Fruit fly (Drosophila melanogaster) whole organism, embryonic: ENCODE data around the gene Cap-H2.

Experiments
- ATbp ChIP-seq: fragments of 200-800 bp; sonication (Bioruptor generic); optimal IDR thresholded peaks from 2 replicates; lab custom pipeline; 2017; ENCODE audit warnings: missing biosample characterization, mild to moderate bottlenecking, missing genetic modification characterization, missing genetic modification reagents
- Aef1 ChIP-seq: fragments of 200-800 bp; sonication (Bioruptor generic); IDR thresholded peaks from 3 replicates; pipeline ENCODE4 v1.3.6; 2022; ENCODE audit warnings: missing biosample characterization, missing genetic modification characterization
- Antp ChIP-seq: fragments of 200-800 bp; sonication (Bioruptor generic); optimal IDR thresholded peaks from 3 replicates; lab custom pipeline; 2016; ENCODE audit warnings: missing biosample characterization, missing genetic modification characterization
- Atf3 ChIP-seq: fragments of 200-800 bp; sonication (Bioruptor generic); optimal IDR thresholded peaks from 3 replicates; lab custom pipeline; 2016; ENCODE audit warnings: missing biosample characterization, missing genetic modification characterization
- Atf6 ChIP-seq: fragments of 200-800 bp; sonication (Bioruptor generic); IDR thresholded peaks from 2 replicates; pipeline ENCODE4 v1.3.6; 2022; ENCODE audit warnings: missing biosample characterization, missing genetic modification characterization
- CG10147 ChIP-seq: fragments of 200-800 bp; sonication (Bioruptor generic); optimal IDR thresholded peaks from 2 replicates; lab custom pipeline; 2019; ENCODE audit warnings: missing biosample characterization, mild to moderate bottlenecking, missing genetic modification characterization, moderate library complexity
- CG10654 ChIP-seq: fragments of 200-800 bp; sonication (Bioruptor generic); optimal IDR thresholded peaks from 2 replicates; lab custom pipeline; 2016; ENCODE audit warnings: missing biosample characterization, missing genetic modification characterization
- CG12391 ChIP-seq: fragments of 200-800 bp; sonication (Bioruptor generic); optimal IDR thresholded peaks from 3 replicates; lab custom pipeline; 2018; ENCODE audit warnings: missing biosample characterization, mild to moderate bottlenecking, missing genetic modification characterization, moderate library complexity
- CG13424 ChIP-seq: fragments of 200-800 bp; sonication (Bioruptor generic); optimal IDR thresholded peaks from 2 replicates; lab custom pipeline; 2019; ENCODE audit warnings: missing biosample characterization, mild to moderate bottlenecking, missing genetic modification characterization, moderate library complexity
- CG14860 ChIP-seq: fragments of 200-800 bp; sonication (Bioruptor generic); IDR thresholded peaks from 3 replicates; pipeline ENCODE4 v1.3.6; 2022; ENCODE audit warnings: missing biosample characterization, missing genetic modification characterization; ENCODE audit not compliant: partially characterized antibody
- CG1602 ChIP-seq: fragments of 200-800 bp; sonication (Bioruptor generic); optimal IDR thresholded peaks from 3 replicates; lab custom pipeline; 2016; ENCODE audit warnings: missing biosample characterization, missing genetic modification characterization
- CG17802 ChIP-seq: fragments of 200-800 bp; sonication (Bioruptor generic); optimal IDR thresholded peaks from 2 replicates; lab custom pipeline; 2018; ENCODE audit warnings: missing biosample characterization, mild to moderate bottlenecking, missing genetic modification characterization, moderate library complexity
- CG17829 ChIP-seq: fragments of 200-800 bp; optimal IDR thresholded peaks from 2 replicates; lab custom pipeline; 2019; ENCODE audit warnings: missing biosample characterization, mild to moderate bottlenecking, missing genetic modification characterization, moderate library complexity
- CG2116 ChIP-seq: fragments of 200-800 bp; sonication (Bioruptor generic); optimal IDR thresholded peaks from 3 replicates; lab custom pipeline; 2018; ENCODE audit warnings: missing biosample characterization, mild to moderate bottlenecking, missing genetic modification characterization
- CG2875 ChIP-seq: fragments of 200-800 bp; sonication (Bioruptor generic); optimal IDR thresholded peaks from 2 replicates; lab custom pipeline; 2017; ENCODE audit warnings: missing biosample characterization, mild to moderate bottlenecking, missing genetic modification characterization, missing genetic modification reagents
- CG33557 ChIP-seq: fragments of 200-800 bp; sonication (Bioruptor generic); optimal IDR thresholded peaks from 2 replicates; lab custom pipeline; 2019; ENCODE audit warnings: missing biosample characterization, mild to moderate bottlenecking, missing genetic modification characterization, moderate library complexity
- CG3995 ChIP-seq: fragments of 200-800 bp; sonication (Bioruptor generic); optimal IDR thresholded peaks from 3 replicates; lab custom pipeline; 2016; ENCODE audit warnings: missing biosample characterization, missing genetic modification characterization
- CG5180 ChIP-seq: fragments of 200-800 bp; sonication (Bioruptor generic); optimal IDR thresholded peaks from 3 replicates; lab custom pipeline; 2017; ENCODE audit warnings: missing biosample characterization, missing genetic modification characterization, mild to moderate bottlenecking, moderate library complexity, missing genetic modification reagents
- CG6254 ChIP-seq: fragments of 200-800 bp; sonication (Bioruptor generic); optimal IDR thresholded peaks from 3 replicates; lab custom pipeline; 2017; ENCODE audit warnings: mild to moderate bottlenecking, missing biosample characterization, missing genetic modification reagents, missing genetic modification characterization
- CG6791 ChIP-seq: fragments of 200-800 bp; sonication (Bioruptor generic); IDR thresholded peaks from 3 replicates; pipeline ENCODE4 v1.3.6; 2022; ENCODE audit warnings: missing biosample characterization, missing genetic modification characterization; ENCODE audit not compliant: partially characterized antibody
- CrebB ChIP-seq: fragments of 200-800 bp; sonication (Bioruptor generic); optimal IDR thresholded peaks from 3 replicates; lab custom pipeline; 2018; ENCODE audit warnings: missing biosample characterization, mild to moderate bottlenecking, missing genetic modification characterization
- D ChIP-seq, 2 experiments: fragments of 200-800 bp in 1 of 2; fragments of >200 bp in 1 of 2; sonication (Bioruptor generic) in 1 of 2; optimal IDR thresholded peaks; 2 replicates in 1 of 2; 3 replicates in 1 of 2; lab custom pipeline; 2017; ENCODE audit warnings: mild to moderate bottlenecking in 1 of 2, missing biosample characterization in 1 of 2, missing genetic modification characterization in 1 of 2, missing genetic modification reagents in 1 of 2
- Dip3 ChIP-seq: fragments of 200-800 bp; sonication (Bioruptor generic); optimal IDR thresholded peaks from 3 replicates; lab custom pipeline; 2016; ENCODE audit warnings: missing biosample characterization, missing genetic modification characterization
- Dp ChIP-seq: fragments of 200-800 bp; sonication (Bioruptor generic); optimal IDR thresholded peaks from 2 replicates; lab custom pipeline; 2018; ENCODE audit warnings: missing biosample characterization, mild to moderate bottlenecking, missing genetic modification characterization, moderate library complexity
- HLH54F ChIP-seq: fragments of 200-800 bp; sonication (Bioruptor generic); optimal IDR thresholded peaks from 3 replicates; lab custom pipeline; 2016; ENCODE audit warnings: missing biosample characterization, missing genetic modification characterization
- Hr51 ChIP-seq, 2 experiments: fragments of 200-800 bp; sonication (Bioruptor generic); optimal IDR thresholded peaks; 2 replicates in 1 of 2; 3 replicates in 1 of 2; lab custom pipeline; 2016 to 2018; ENCODE audit warnings: missing biosample characterization in 2 of 2, missing genetic modification characterization in 2 of 2, mild to moderate bottlenecking in 1 of 2, moderate library complexity in 1 of 2
- Mad ChIP-seq: fragments of 200-800 bp; sonication (Bioruptor generic); optimal IDR thresholded peaks from 2 replicates; lab custom pipeline; 2016; ENCODE audit warnings: missing biosample characterization, missing genetic modification characterization
- Med ChIP-seq: fragments of 200-800 bp; sonication (Bioruptor generic); peaks from one replicate; lab custom pipeline; 2016; ENCODE audit warnings: missing biosample characterization, missing genetic modification characterization, mild to moderate bottlenecking, inconsistent platforms, moderate library complexity
- NFAT ChIP-seq: fragments of 200-800 bp; sonication (Bioruptor generic); IDR thresholded peaks from 2 replicates; pipeline ENCODE4 v1.3.6; 2022; ENCODE audit warnings: missing biosample characterization, missing genetic modification characterization
- NK7.1 ChIP-seq: fragments of 200-800 bp; sonication (Bioruptor generic); optimal IDR thresholded peaks from 3 replicates; lab custom pipeline; 2016; ENCODE audit warnings: missing biosample characterization, missing genetic modification characterization
- Oli ChIP-seq: fragments of 200-800 bp; sonication (Bioruptor generic); optimal IDR thresholded peaks from 2 replicates; lab custom pipeline; 2018; ENCODE audit warnings: missing biosample characterization, mild to moderate bottlenecking, missing genetic modification characterization, moderate library complexity
- Sin3A ChIP-seq: fragments of >200 bp; optimal IDR thresholded peaks from 2 replicates; lab custom pipeline; 2018
- bsh ChIP-seq, 2 experiments: fragments of 200-800 bp; sonication (Bioruptor generic); optimal IDR thresholded peaks; 2 replicates each; lab custom pipeline; 2017 to 2018; ENCODE audit warnings: mild to moderate bottlenecking in 2 of 2, missing biosample characterization in 2 of 2, missing genetic modification characterization in 2 of 2, moderate library complexity in 1 of 2
- chn ChIP-seq: fragments of 200-800 bp; sonication (Bioruptor generic); optimal IDR thresholded peaks from 2 replicates; lab custom pipeline; 2016; ENCODE audit warnings: missing biosample characterization, missing genetic modification characterization
- grau ChIP-seq: fragments of 200-800 bp; optimal IDR thresholded peaks from 3 replicates; lab custom pipeline; 2019; ENCODE audit warnings: missing biosample characterization, mild to moderate bottlenecking, missing genetic modification characterization, moderate library complexity
- gsb-n ChIP-seq: fragments of 200-800 bp; sonication (Bioruptor generic); optimal IDR thresholded peaks from 3 replicates; lab custom pipeline; 2018; ENCODE audit warnings: missing biosample characterization, mild to moderate bottlenecking, missing genetic modification characterization
- hb ChIP-seq: fragments of 200-800 bp; sonication (Bioruptor generic); IDR thresholded peaks from 3 replicates; pipeline ENCODE4 v1.3.6; 2022; ENCODE audit warnings: missing biosample characterization, missing genetic modification characterization; ENCODE audit not compliant: partially characterized antibody
- klu ChIP-seq: fragments of 200-800 bp; sonication (Bioruptor generic); IDR thresholded peaks from 2 replicates; pipeline ENCODE4 v1.3.6; 2022; ENCODE audit warnings: missing biosample characterization, missing genetic modification characterization
- nerfin-2 ChIP-seq: fragments of 200-800 bp; sonication (Bioruptor generic); IDR thresholded peaks from 2 replicates; pipeline ENCODE4 v1.3.6; 2022; ENCODE audit warnings: missing biosample characterization, missing genetic modification characterization; ENCODE audit not compliant: partially characterized antibody
- nom ChIP-seq: fragments of 200-800 bp; sonication (Bioruptor generic); optimal IDR thresholded peaks from 2 replicates; lab custom pipeline; 2017; ENCODE audit warnings: missing biosample characterization, missing genetic modification characterization, mild to moderate bottlenecking, moderate library complexity, missing genetic modification reagents
- org-1 ChIP-seq: fragments of 200-800 bp; sonication (Bioruptor generic); optimal IDR thresholded peaks from 2 replicates; lab custom pipeline; 2017; ENCODE audit warnings: missing biosample characterization, missing genetic modification characterization
- prd ChIP-seq, 3 experiments: fragments of >200 bp in 2 of 3; fragments of 200-800 bp in 1 of 3; sonication (Bioruptor generic) in 1 of 3; optimal IDR thresholded peaks in 2 of 3; IDR thresholded peaks in 1 of 3; 2 replicates in 2 of 3; 3 replicates in 1 of 3; pipeline versions ENCODE4 v1.3.6 to Lab custom; 2017 to 2022; ENCODE audit warnings: missing biosample characterization in 1 of 3, missing genetic modification characterization in 1 of 3
- sens ChIP-seq: fragments of 200-800 bp; sonication (Bioruptor generic); peaks from one replicate; lab custom pipeline; 2016; ENCODE audit warnings: missing biosample characterization, missing genetic modification characterization
- shn ChIP-seq: fragments of 200-800 bp; sonication (Bioruptor generic); optimal IDR thresholded peaks from 3 replicates; lab custom pipeline; 2016; ENCODE audit warnings: missing biosample characterization, missing genetic modification characterization
- sisA ChIP-seq: fragments of 200-800 bp; sonication (Bioruptor generic); IDR thresholded peaks from 2 replicates; pipeline ENCODE4 v1.3.6; 2022; ENCODE audit warnings: missing biosample characterization, missing genetic modification characterization
- slp2 ChIP-seq: fragments of 200-800 bp; sonication (Bioruptor generic); optimal IDR thresholded peaks from 2 replicates; lab custom pipeline; 2016; ENCODE audit warnings: missing biosample characterization, missing genetic modification characterization
- trh ChIP-seq: fragments of 200-800 bp; sonication (Bioruptor generic); optimal IDR thresholded peaks from 2 replicates; lab custom pipeline; 2016; ENCODE audit warnings: missing biosample characterization, missing genetic modification characterization
- unpg ChIP-seq: fragments of 200-800 bp; sonication (Bioruptor generic); optimal IDR thresholded peaks from 3 replicates; lab custom pipeline; 2018; ENCODE audit warnings: missing biosample characterization, mild to moderate bottlenecking, missing genetic modification characterization, moderate library complexity
- vnd ChIP-seq: fragments of 200-800 bp; sonication (Bioruptor generic); IDR thresholded peaks from 3 replicates; pipeline ENCODE4 v1.3.6; 2022; ENCODE audit warnings: missing biosample characterization, missing genetic modification characterization; ENCODE audit not compliant: partially characterized antibody

Gene Cap-H2

DNA sequence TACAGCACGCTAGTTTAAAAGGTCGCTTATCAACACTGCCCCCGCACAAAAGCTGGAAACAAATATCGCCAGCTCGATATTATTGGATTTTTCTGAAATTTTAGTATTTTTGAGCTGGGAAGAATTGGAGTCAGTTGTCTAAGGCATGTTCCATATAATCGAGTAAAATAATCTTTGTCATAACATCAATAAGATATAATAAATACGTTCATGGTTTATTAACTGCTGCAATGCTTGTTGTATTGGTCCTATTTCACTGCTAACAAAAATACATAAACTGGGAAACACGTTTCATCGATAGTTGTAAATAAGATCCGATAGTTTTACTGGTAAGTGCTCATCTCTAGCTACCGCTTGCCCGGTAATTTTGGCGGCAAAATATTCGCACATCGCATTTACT lies 27.1 kb downstream of the Cap-H2 start, which contains the start of the genes Art1 and Mcm5 (continued):
- TF ChIP-seq nom (GFP tag; lab: Kevin White, UChicago) (no peak), org-1 (no peak), CG6791 (GFP tag; lab: Robert Waterston, UW) (peak; percentile 85; the same call in 2 of the 3 replicates), CG10654 (peak; percentile 23), Mad (peak; percentile 59), CG33557 (peak; percentile 41), unpg (GFP tag; lab: Kevin White, UChicago) (no peak), vnd (peak; percentile 93), Oli (tag; lab: Kevin White, UChicago) (no peak), HLH54F (peak; percentile 60), CG1602 (no peak), CrebB (tag; lab: Kevin White, UChicago) (no peak), sens (GFP tag; lab: Kevin White, UChicago) (peak; percentile 85), Med (GFP tag; lab: Kevin White, UChicago) (peak; percentile 91), trh (no peak), CG3995 (peak; percentile 84), gsb-n (tag; lab: Kevin White, UChicago) (no peak), bsh (GFP tag; optimal IDR thresholded peaks at IDR 0.05; lab: Kevin White, UChicago) (no peak), CG2116 (GFP tag; lab: Kevin White, UChicago) (peak; percentile 79), Atf6 (no peak), Dip3 (GFP tag; lab: Kevin White, UChicago) (peak; percentile 85), Sin3A (lab: Kevin White, UChicago) (peak; percentile 99), Hr51 (GFP tag; optimal IDR thresholded peaks at IDR 0.05; lab: Kevin White, UChicago) (peak in 1 of 2 experiments; percentile 28), CG10147 (peak; percentile 64), slp2 (peak; percentile 38), chn (GFP tag; lab: Kevin White, UChicago) (peak; percentile 53), CG5180 (GFP tag; lab: Kevin White, UChicago) (no peak), Dp (GFP tag; lab: Kevin White, UChicago) (peak; percentile 77), ATbp (GFP tag; lab: Kevin White, UChicago) (no peak), CG17802 (tag; lab: Kevin White, UChicago) (peak; percentile 43), klu (GFP tag; lab: Robert Waterston, UW) (no peak), CG6254 (GFP tag; lab: Kevin White, UChicago) (no peak), CG12391 (peak; percentile 51), CG17829 (peak; percentile 49), CG13424 (tag; lab: Kevin White, UChicago) (no peak), NFAT (GFP tag; lab: Robert Waterston, UW) (peak; percentile 25; the same call in 1 of the 2 replicates), prd (optimal IDR thresholded peaks at IDR 0.05; lab: Kevin White, UChicago) (no peak), prd (GFP tag; IDR thresholded peaks at IDR 0.05; lab: Robert Waterston, UW) (peak; percentile 19; the same call in 1 of the 3 replicates), NK7.1 (GFP tag; lab: Kevin White, UChicago) (peak; percentile 34), grau (tag; lab: Kevin White, UChicago) (peak; percentile 48), Atf3 (GFP tag; lab: Kevin White, UChicago) (peak; percentile 35), CG14860 (GFP tag; lab: Robert Waterston, UW) (peak; percentile 90), Antp (peak; percentile 53), nerfin-2 (GFP tag; lab: Robert Waterston, UW) (peak; percentile 83), hb (GFP tag; lab: Robert Waterston, UW) (peak; percentile 91), shn (GFP tag; lab: Kevin White, UChicago) (peak; percentile 52), D (optimal IDR thresholded peaks at IDR 0.05; lab: Kevin White, UChicago) (no peak), D (GFP tag; optimal IDR thresholded peaks at IDR 0.05; lab: Kevin White, UChicago) (no peak), Aef1 (GFP tag; lab: Robert Waterston, UW) (0 out of 3 replicates have a peak, but pooled peaks have one; percentile 18), CG2875 (GFP tag; lab: Kevin White, UChicago) (no peak), sisA (no peak)
